Fruit fly (Drosophila melanogaster): ENCODE data around the gene PolD2.

dm6 chr3L:1727431-1727830 lies 48.0 kb upstream of the PolD2 start:
- TF ChIP-seq psq (optimal IDR thresholded peaks at IDR 0.05) (no peak), ttk (optimal IDR thresholded peaks at IDR 0.05) (no peak)
